Fruit fly (Drosophila melanogaster) whole organism, embryonic: Measurements from ENCODE around the gene Atx-1.

Source experiments
- B-H1 ChIP-seq: fragments of 200-800 bp; sonication (Bioruptor generic); IDR thresholded peaks from 3 replicates; pipeline ENCODE4 v1.3.6; 2022; ENCODE audit warnings: missing biosample characterization, missing genetic modification characterization
- B-H2 ChIP-seq: fragments of 200-800 bp; sonication (Bioruptor generic); optimal IDR thresholded peaks from 2 replicates; lab custom pipeline; 2018; ENCODE audit warnings: missing biosample characterization, mild to moderate bottlenecking, missing genetic modification characterization
- BtbVII ChIP-seq: fragments of 200-800 bp; sonication (Bioruptor generic); optimal IDR thresholded peaks from 3 replicates; lab custom pipeline; 2017; ENCODE audit warnings: missing biosample characterization, mild to moderate bottlenecking, missing genetic modification characterization
- CG15011 ChIP-seq: fragments of 200-800 bp; sonication (Bioruptor generic); optimal IDR thresholded peaks from 3 replicates; lab custom pipeline; 2018; ENCODE audit warnings: missing biosample characterization, mild to moderate bottlenecking, missing genetic modification characterization
- CG15269 ChIP-seq: fragments of 200-800 bp; sonication (Bioruptor generic); optimal IDR thresholded peaks from 2 replicates; lab custom pipeline; 2018; ENCODE audit warnings: missing biosample characterization, mild to moderate bottlenecking, missing genetic modification characterization, moderate library complexity
- CG15514 ChIP-seq: fragments of 200-800 bp; sonication (Bioruptor generic); optimal IDR thresholded peaks from 3 replicates; lab custom pipeline; 2017; ENCODE audit warnings: missing biosample characterization, missing genetic modification characterization, mild to moderate bottlenecking, moderate library complexity, missing genetic modification reagents
- CG1602 ChIP-seq: fragments of 200-800 bp; sonication (Bioruptor generic); optimal IDR thresholded peaks from 3 replicates; lab custom pipeline; 2016; ENCODE audit warnings: missing biosample characterization, missing genetic modification characterization
- CG16779 ChIP-seq: fragments of 200-800 bp; sonication (Bioruptor generic); IDR thresholded peaks from 2 replicates; pipeline ENCODE4 v1.3.6; 2022; ENCODE audit warnings: missing biosample characterization, missing genetic modification characterization
- CG17186 ChIP-seq: fragments of 200-800 bp; sonication (Bioruptor generic); optimal IDR thresholded peaks from 3 replicates; lab custom pipeline; 2017; ENCODE audit warnings: missing biosample characterization, missing genetic modification reagents, missing genetic modification characterization
- CG17359 ChIP-seq: fragments of 200-800 bp; sonication (Bioruptor generic); optimal IDR thresholded peaks from 3 replicates; lab custom pipeline; 2018; ENCODE audit warnings: missing biosample characterization, mild to moderate bottlenecking, missing genetic modification characterization, moderate library complexity
- CG17361 ChIP-seq: fragments of 200-800 bp; sonication (Bioruptor generic); IDR thresholded peaks from 3 replicates; pipeline ENCODE4 v1.3.6; 2022; ENCODE audit warnings: missing biosample characterization, missing genetic modification characterization
- CG17385 ChIP-seq: fragments of 200-800 bp; sonication (Bioruptor generic); optimal IDR thresholded peaks from 3 replicates; lab custom pipeline; 2018; ENCODE audit warnings: missing biosample characterization, mild to moderate bottlenecking, missing genetic modification characterization
- CG17612 ChIP-seq: fragments of 200-800 bp; sonication (Bioruptor generic); IDR thresholded peaks from 2 replicates; pipeline ENCODE4 v1.3.6; 2022; ENCODE audit warnings: missing biosample characterization, missing genetic modification characterization
- CG2116 ChIP-seq: fragments of 200-800 bp; sonication (Bioruptor generic); optimal IDR thresholded peaks from 3 replicates; lab custom pipeline; 2018; ENCODE audit warnings: missing biosample characterization, mild to moderate bottlenecking, missing genetic modification characterization
- CG2712 ChIP-seq: fragments of 200-800 bp; optimal IDR thresholded peaks from 3 replicates; lab custom pipeline; 2019; ENCODE audit warnings: missing biosample characterization, mild to moderate bottlenecking, missing genetic modification characterization, moderate library complexity
- CG2875 ChIP-seq: fragments of 200-800 bp; sonication (Bioruptor generic); optimal IDR thresholded peaks from 2 replicates; lab custom pipeline; 2017; ENCODE audit warnings: missing biosample characterization, mild to moderate bottlenecking, missing genetic modification characterization, missing genetic modification reagents
- CG31388 ChIP-seq: fragments of 200-800 bp; sonication (Bioruptor generic); optimal IDR thresholded peaks from 2 replicates; lab custom pipeline; 2016; ENCODE audit warnings: missing biosample characterization, missing genetic modification characterization
- CG31441 ChIP-seq: fragments of 200-800 bp; sonication (Bioruptor generic); IDR thresholded peaks from 2 replicates; pipeline ENCODE4 v1.3.6; 2022; ENCODE audit warnings: missing biosample characterization, missing genetic modification characterization
- CG3281 ChIP-seq: fragments of 200-800 bp; sonication (Bioruptor generic); optimal IDR thresholded peaks from 3 replicates; lab custom pipeline; 2017; ENCODE audit warnings: missing biosample characterization, mild to moderate bottlenecking, missing genetic modification characterization
- CG34224 ChIP-seq: fragments of 200-800 bp; sonication (Bioruptor generic); IDR thresholded peaks from 3 replicates; pipeline ENCODE4 v1.3.6; 2022; ENCODE audit warnings: missing biosample characterization, missing genetic modification characterization; ENCODE audit not compliant: partially characterized antibody
- CG6791 ChIP-seq: fragments of 200-800 bp; sonication (Bioruptor generic); IDR thresholded peaks from 3 replicates; pipeline ENCODE4 v1.3.6; 2022; ENCODE audit warnings: missing biosample characterization, missing genetic modification characterization; ENCODE audit not compliant: partially characterized antibody
- CG6854 ChIP-seq: fragments of 200-800 bp; sonication (Bioruptor generic); optimal IDR thresholded peaks from 3 replicates; lab custom pipeline; 2017; ENCODE audit warnings: missing biosample characterization, mild to moderate bottlenecking, missing genetic modification characterization
- CG7357 ChIP-seq: fragments of 200-800 bp; sonication (Bioruptor generic); IDR thresholded peaks from 3 replicates; pipeline ENCODE4 v1.3.6; 2022; ENCODE audit warnings: missing biosample characterization, missing genetic modification characterization
- CG8281 ChIP-seq: fragments of 200-800 bp; sonication (Bioruptor generic); optimal IDR thresholded peaks from 2 replicates; lab custom pipeline; 2018; ENCODE audit warnings: missing biosample characterization, mild to moderate bottlenecking, missing genetic modification characterization, moderate library complexity
- CG8478 ChIP-seq: fragments of >200 bp; optimal IDR thresholded peaks from 2 replicates; lab custom pipeline; 2018
- CG9932 ChIP-seq: fragments of 200-800 bp; sonication (Bioruptor generic); IDR thresholded peaks from 2 replicates; pipeline ENCODE4 v1.3.6; 2022; ENCODE audit warnings: missing biosample characterization, missing genetic modification characterization
- CTCF ChIP-seq: fragments of 200-800 bp; sonication (Bioruptor generic); optimal IDR thresholded peaks from 2 replicates; lab custom pipeline; 2017; ENCODE audit warnings: missing biosample characterization, mild to moderate bottlenecking, missing genetic modification characterization, moderate library complexity
- E2f1 ChIP-seq: fragments of 200-800 bp; sonication (Bioruptor generic); IDR thresholded peaks from 2 replicates; pipeline ENCODE4 v1.3.6; 2022; ENCODE audit warnings: missing biosample characterization, missing genetic modification characterization
- ERR ChIP-seq: fragments of 200-800 bp; sonication (Bioruptor generic); optimal IDR thresholded peaks from 2 replicates; lab custom pipeline; 2016; ENCODE audit warnings: missing biosample characterization, missing genetic modification characterization
- Elba2 ChIP-seq: fragments of 200-800 bp; sonication (Bioruptor generic); optimal IDR thresholded peaks from 3 replicates; lab custom pipeline; 2016; ENCODE audit warnings: missing biosample characterization, missing genetic modification characterization
- Fer3 ChIP-seq: fragments of 200-800 bp; sonication (Bioruptor generic); optimal IDR thresholded peaks from 2 replicates; lab custom pipeline; 2018; ENCODE audit warnings: missing biosample characterization, mild to moderate bottlenecking, missing genetic modification characterization, moderate library complexity
- HmgZ ChIP-seq: fragments of 200-800 bp; sonication (Bioruptor generic); optimal IDR thresholded peaks from 2 replicates; lab custom pipeline; 2018; ENCODE audit warnings: missing biosample characterization, mild to moderate bottlenecking, missing genetic modification characterization
- Hr39 ChIP-seq: fragments of >200 bp; optimal IDR thresholded peaks from 2 replicates; lab custom pipeline; 2017
- Hr78 ChIP-seq, 2 experiments: fragments of 200-800 bp in 1 of 2; fragments of >200 bp in 1 of 2; sonication (Bioruptor generic) in 1 of 2; optimal IDR thresholded peaks; 2 replicates each; lab custom pipeline; 2017 to 2019; ENCODE audit warnings: missing biosample characterization in 2 of 2, missing genetic modification characterization in 2 of 2, mild to moderate bottlenecking in 1 of 2, moderate library complexity in 1 of 2
- Ssrp ChIP-seq: fragments of 200-800 bp; sonication (Bioruptor generic); optimal IDR thresholded peaks from 2 replicates; lab custom pipeline; 2018; ENCODE audit warnings: missing biosample characterization, mild to moderate bottlenecking, missing genetic modification characterization, moderate library complexity
- Tbp ChIP-seq: fragments of >200 bp; optimal IDR thresholded peaks from 2 replicates; lab custom pipeline; 2018; ENCODE audit warnings: missing biosample characterization, missing genetic modification characterization
- abd-A ChIP-seq: fragments of 200-800 bp; sonication (Bioruptor generic); optimal IDR thresholded peaks from 3 replicates; lab custom pipeline; 2019; ENCODE audit warnings: missing biosample characterization, mild to moderate bottlenecking, missing genetic modification characterization, moderate library complexity
- amos ChIP-seq: fragments of 200-800 bp; sonication (Bioruptor generic); IDR thresholded peaks from 2 replicates; pipeline ENCODE4 v1.3.6; 2022; ENCODE audit warnings: missing biosample characterization, missing genetic modification characterization; ENCODE audit not compliant: partially characterized antibody
- ap ChIP-seq: fragments of 200-800 bp; sonication (Bioruptor generic); IDR thresholded peaks from 2 replicates; pipeline ENCODE4 v1.3.6; 2022; ENCODE audit warnings: missing biosample characterization, missing genetic modification characterization
- crc ChIP-seq: fragments of 200-800 bp; sonication (Bioruptor generic); optimal IDR thresholded peaks from 2 replicates; lab custom pipeline; 2016; ENCODE audit warnings: missing biosample characterization, missing genetic modification characterization
- dati ChIP-seq: fragments of 200-800 bp; sonication (Bioruptor generic); IDR thresholded peaks from 2 replicates; pipeline ENCODE4 v1.3.6; 2022; ENCODE audit warnings: missing biosample characterization, missing genetic modification characterization
- dmrt11E ChIP-seq: fragments of 200-800 bp; sonication (Bioruptor generic); optimal IDR thresholded peaks from 3 replicates; lab custom pipeline; 2018; ENCODE audit warnings: missing biosample characterization, mild to moderate bottlenecking, missing genetic modification characterization, moderate library complexity
- hb ChIP-seq: fragments of 200-800 bp; sonication (Bioruptor generic); IDR thresholded peaks from 3 replicates; pipeline ENCODE4 v1.3.6; 2022; ENCODE audit warnings: missing biosample characterization, missing genetic modification characterization; ENCODE audit not compliant: partially characterized antibody
- ind ChIP-seq: fragments of 200-800 bp; sonication (Bioruptor generic); optimal IDR thresholded peaks from 3 replicates; lab custom pipeline; 2016; ENCODE audit warnings: missing biosample characterization, missing genetic modification characterization
- jigr1 ChIP-seq: fragments of 200-800 bp; sonication (Bioruptor generic); IDR thresholded peaks from 3 replicates; pipeline ENCODE4 v1.3.6; 2022; ENCODE audit warnings: missing biosample characterization, missing genetic modification characterization
- nerfin-1 ChIP-seq: fragments of 200-800 bp; sonication (Bioruptor generic); optimal IDR thresholded peaks from 3 replicates; lab custom pipeline; 2019; ENCODE audit warnings: missing biosample characterization, mild to moderate bottlenecking, missing genetic modification characterization, moderate library complexity
- pho ChIP-seq: fragments of 200-800 bp; sonication (Bioruptor generic); optimal IDR thresholded peaks from 2 replicates; lab custom pipeline; 2016; ENCODE audit warnings: missing biosample characterization, missing genetic modification characterization
- phol ChIP-seq: fragments of 200-800 bp; sonication (Bioruptor generic); optimal IDR thresholded peaks from 3 replicates; lab custom pipeline; 2018; ENCODE audit warnings: missing biosample characterization, mild to moderate bottlenecking, missing genetic modification characterization, moderate library complexity
- seq ChIP-seq: fragments of 200-800 bp; sonication (Bioruptor generic); IDR thresholded peaks from 2 replicates; pipeline ENCODE4 v1.3.6; 2022; ENCODE audit warnings: missing biosample characterization, missing genetic modification characterization
- sima ChIP-seq: fragments of 200-800 bp; sonication (Bioruptor generic); optimal IDR thresholded peaks from 2 replicates; lab custom pipeline; 2016; ENCODE audit warnings: missing biosample characterization, missing genetic modification characterization
- ssp ChIP-seq: fragments of 200-800 bp; sonication (Bioruptor generic); IDR thresholded peaks from 2 replicates; pipeline ENCODE4 v1.3.6; 2022; ENCODE audit warnings: missing biosample characterization, missing genetic modification characterization
- wdn ChIP-seq: fragments of 200-800 bp; sonication (Bioruptor generic); IDR thresholded peaks from 2 replicates; pipeline ENCODE4 v1.3.6; 2022; ENCODE audit warnings: missing biosample characterization, missing genetic modification characterization
- zfh2 ChIP-seq: fragments of 200-800 bp; sonication (Bioruptor generic); optimal IDR thresholded peaks from 2 replicates; lab custom pipeline; 2016; ENCODE audit warnings: missing biosample characterization, missing genetic modification characterization

Gene Atx-1

DNA sequence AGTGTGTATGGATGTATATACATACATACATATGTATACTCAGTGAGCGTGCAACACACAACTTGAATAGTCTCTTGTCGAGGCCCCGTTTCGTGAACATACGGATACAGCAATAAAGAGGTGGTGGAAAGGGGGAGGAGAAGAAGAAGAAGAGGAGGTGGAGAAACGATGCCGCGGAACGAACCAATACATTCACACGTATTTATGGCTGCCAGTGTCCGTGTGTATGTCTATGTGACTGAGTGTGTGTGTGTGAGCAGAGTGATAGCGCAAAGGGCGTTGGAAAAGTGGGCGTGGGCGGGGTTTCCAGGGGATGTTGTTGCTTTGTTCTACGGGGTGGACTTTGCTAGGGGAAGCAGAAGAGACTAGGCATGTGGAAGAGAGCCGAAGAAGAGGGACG lies 30.4 kb downstream of the Atx-1 start (continued):
- TF ChIP-seq Elba2 (GFP tag; lab: Kevin White, UChicago), result no peak
- no peak for TF ChIP-seq CG31388 (GFP tag; lab: Kevin White, UChicago)
- no peak for TF ChIP-seq wdn (GFP tag; lab: Robert Waterston, UW)
- TF ChIP-seq HmgZ (tag; lab: Kevin White, UChicago), result peak; percentile 46
- no peak for TF ChIP-seq ssp (GFP tag; lab: Robert Waterston, UW)
- TF ChIP-seq CG1602, result no peak
- TF ChIP-seq dmrt11E, result no peak
- no peak for TF ChIP-seq CG17359 (tag; lab: Kevin White, UChicago)
- no peak for TF ChIP-seq Tbp (GFP tag; lab: Kevin White, UChicago)
- TF ChIP-seq CG16779 (GFP tag; lab: Robert Waterston, UW), result no peak
- no peak for TF ChIP-seq CG15011 (GFP tag; lab: Kevin White, UChicago)
- TF ChIP-seq CG2712 (tag; lab: Kevin White, UChicago), result no peak
- TF ChIP-seq CG7357 (GFP tag; lab: Robert Waterston, UW), result no peak
- no peak for TF ChIP-seq CG9932 (GFP tag; lab: Robert Waterston, UW)
- TF ChIP-seq seq (GFP tag; lab: Robert Waterston, UW), result peak; percentile 38; the same call in 1 of the 2 replicates
- no peak for TF ChIP-seq CG8281 (tag; lab: Kevin White, UChicago)
- no peak for TF ChIP-seq jigr1 (GFP tag; lab: Robert Waterston, UW)
- no peak for TF ChIP-seq zfh2 (GFP tag; lab: Kevin White, UChicago)
- no peak for TF ChIP-seq CG17612 (GFP tag; lab: Robert Waterston, UW)
- TF ChIP-seq CG6791 (GFP tag; lab: Robert Waterston, UW), result no peak
- no peak for TF ChIP-seq CG8478 (lab: Kevin White, UChicago)
- TF ChIP-seq Hr78 (GFP tag; optimal IDR thresholded peaks at IDR 0.05; lab: Kevin White, UChicago), result peak in 1 of 2 experiments; percentile 11
- no peak for TF ChIP-seq CG6854 (GFP tag; lab: Kevin White, UChicago)
- TF ChIP-seq CG31441 (GFP tag; lab: Robert Waterston, UW), result no peak
- TF ChIP-seq abd-A (tag; lab: Kevin White, UChicago), result peak; percentile 99
- no peak for TF ChIP-seq ind (GFP tag; lab: Kevin White, UChicago)
- TF ChIP-seq CG17361 (GFP tag; lab: Robert Waterston, UW), result no peak
- TF ChIP-seq CG15514, result peak; percentile 3
- no peak for TF ChIP-seq sima (GFP tag; lab: Kevin White, UChicago)
- no peak for TF ChIP-seq pho (GFP tag; lab: Kevin White, UChicago)
- TF ChIP-seq CTCF (GFP tag; lab: Kevin White, UChicago), result no peak
- no peak for TF ChIP-seq CG3281 (GFP tag; lab: Kevin White, UChicago)
- no peak for TF ChIP-seq ap
- no peak for TF ChIP-seq dati (GFP tag; lab: Robert Waterston, UW)
- no peak for TF ChIP-seq Fer3 (tag; lab: Kevin White, UChicago)
- TF ChIP-seq Ssrp (tag; lab: Kevin White, UChicago), result no peak
- no peak for TF ChIP-seq CG15269 (tag; lab: Kevin White, UChicago)
- TF ChIP-seq E2f1 (GFP tag; lab: Robert Waterston, UW), result no peak
- no peak for TF ChIP-seq CG17186 (GFP tag; lab: Kevin White, UChicago)
- peak; percentile 54 for TF ChIP-seq B-H2
- no peak for TF ChIP-seq hb (GFP tag; lab: Robert Waterston, UW)
- no peak for TF ChIP-seq CG34224 (GFP tag; lab: Robert Waterston, UW)
- TF ChIP-seq B-H1 (GFP tag; lab: Robert Waterston, UW), result no peak
- peak; percentile 56 for TF ChIP-seq nerfin-1 (tag; lab: Kevin White, UChicago)
- TF ChIP-seq ERR (GFP tag; lab: Kevin White, UChicago), result no peak
- peak; percentile 10 for TF ChIP-seq phol
- no peak for TF ChIP-seq CG2875 (GFP tag; lab: Kevin White, UChicago)
- TF ChIP-seq CG2116, result no peak
- no peak for TF ChIP-seq BtbVII (GFP tag; lab: Kevin White, UChicago)
- no peak for TF ChIP-seq amos (GFP tag; lab: Robert Waterston, UW)
- TF ChIP-seq Hr39, result no peak
- peak; percentile 93 for TF ChIP-seq CG17385 (GFP tag; lab: Kevin White, UChicago)
- TF ChIP-seq crc, result no peak
